Fruit fly (Drosophila melanogaster): Measurements from ENCODE around the gene CG10359.

The CG10359 gene

DNA sequence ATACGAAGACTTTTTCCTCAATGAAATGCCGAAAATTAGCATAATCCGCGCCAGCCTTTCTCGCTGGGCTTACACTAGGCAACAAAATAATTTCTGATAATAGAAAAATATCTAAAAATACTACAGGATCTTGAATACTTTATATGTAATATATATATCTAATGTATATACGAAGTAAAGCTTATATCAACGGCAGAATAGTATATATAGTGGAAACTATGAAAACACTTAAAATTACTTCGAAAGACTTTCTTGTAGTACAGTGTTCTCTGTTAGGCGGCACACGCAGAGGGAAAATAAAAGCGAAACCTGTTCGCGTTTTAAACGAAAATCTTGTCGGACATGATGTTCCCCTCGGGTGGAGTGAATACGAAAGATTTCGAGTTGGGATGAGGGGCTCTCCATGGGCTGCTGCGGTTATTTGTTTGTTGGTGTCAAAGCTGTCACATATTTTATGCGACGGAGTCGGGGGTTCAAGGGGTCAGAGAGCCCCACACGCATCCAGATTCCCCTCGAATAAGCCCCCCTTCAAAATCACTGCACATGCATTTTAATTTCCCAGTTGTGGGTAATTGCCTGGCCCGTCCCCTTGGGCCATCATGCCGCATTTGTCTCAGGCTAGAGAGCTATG is 22.2 kb downstream of the CG10359 start (continued):
- no peak for TF ChIP-seq dimm (GFP tag; IDR thresholded peaks at IDR 0.05)
- TF ChIP-seq Dbx (GFP tag; IDR thresholded peaks at IDR 0.05), result no peak
- TF ChIP-seq cad (GFP tag; optimal IDR thresholded peaks at IDR 0.05), result no peak
- TF ChIP-seq CG7839 (tag; optimal IDR thresholded peaks at IDR 0.05), result peak; percentile 75
- peak; percentile 57 for TF ChIP-seq CG7745 (tag; optimal IDR thresholded peaks at IDR 0.05)
- no peak for TF ChIP-seq toy (GFP tag; IDR thresholded peaks at IDR 0.05)
- TF ChIP-seq CG15073 (GFP tag; optimal IDR thresholded peaks at IDR 0.05), result no peak
- 0 out of 2 replicates have a peak, but pooled peaks have one; percentile 20 for TF ChIP-seq CG5953 (GFP tag; IDR thresholded peaks at IDR 0.05)
- TF ChIP-seq oc (tag; optimal IDR thresholded peaks at IDR 0.05), result peak; percentile 89
- no peak for TF ChIP-seq dm (GFP tag; optimal IDR thresholded peaks at IDR 0.05)
- peak; percentile 72 for TF ChIP-seq Ssrp (tag; optimal IDR thresholded peaks at IDR 0.05)
- no peak for TF ChIP-seq ERR (GFP tag; optimal IDR thresholded peaks at IDR 0.05)
- no peak for TF ChIP-seq otp (GFP tag; IDR thresholded peaks at IDR 0.05)
- no peak for TF ChIP-seq CG18599 (GFP tag; optimal IDR thresholded peaks at IDR 0.05)
- peak; percentile 92 for TF ChIP-seq CG2712 (tag; optimal IDR thresholded peaks at IDR 0.05)
- no peak for TF ChIP-seq ash1 (GFP tag; optimal IDR thresholded peaks at IDR 0.05)
- no peak for TF ChIP-seq Side (GFP tag; optimal IDR thresholded peaks at IDR 0.05)
- TF ChIP-seq inv (GFP tag; IDR thresholded peaks at IDR 0.05; ENCODE audit: partially characterized antibody), result no peak
- no peak for TF ChIP-seq MBD-R2 (GFP tag; IDR thresholded peaks at IDR 0.05)
- TF ChIP-seq B-H1 (GFP tag; IDR thresholded peaks at IDR 0.05), result no peak; the same call in 2 of the 3 replicates
- TF ChIP-seq CG1024 (GFP tag; IDR thresholded peaks at IDR 0.05), result peak; percentile 63; the same call in 1 of the 2 replicates
- TF ChIP-seq zfh1 (GFP tag; IDR thresholded peaks at IDR 0.05), result peak; percentile 82
- TF ChIP-seq esg (GFP tag; conservative IDR thresholded peaks at IDR 0.05), result peak; percentile 46; the same call in 1 of the 2 replicates
- no peak for TF ChIP-seq crp (GFP tag; optimal IDR thresholded peaks at IDR 0.05)
- TF ChIP-seq ssp (GFP tag; IDR thresholded peaks at IDR 0.05), result no peak
- TF ChIP-seq en (GFP tag; optimal IDR thresholded peaks at IDR 0.05), result no peak
- peak; percentile 2 for TF ChIP-seq pnt (GFP tag; optimal IDR thresholded peaks at IDR 0.05)
- TF ChIP-seq hkb (optimal IDR thresholded peaks at IDR 0.05), result no peak
- TF ChIP-seq hkb (GFP tag; IDR thresholded peaks at IDR 0.05), result peak; percentile 76
- 0 out of 2 replicates have a peak, but pooled peaks have one; percentile 26 for TF ChIP-seq chm (GFP tag; IDR thresholded peaks at IDR 0.05)
- no peak for TF ChIP-seq HLHmδ (GFP tag; optimal IDR thresholded peaks at IDR 0.05)
- peak; percentile 42 for TF ChIP-seq ewg (GFP tag; optimal IDR thresholded peaks at IDR 0.05)
- TF ChIP-seq CG4707 (GFP tag; optimal IDR thresholded peaks at IDR 0.05), result peak; percentile 62
- TF ChIP-seq salm (tag; optimal IDR thresholded peaks at IDR 0.05), result peak; percentile 62
- TF ChIP-seq CG9215 (GFP tag; IDR thresholded peaks at IDR 0.05), result no peak
- peak; percentile 83 for TF ChIP-seq gsb-n (tag; optimal IDR thresholded peaks at IDR 0.05)
- peak; percentile 60 for TF ChIP-seq ATbp (GFP tag; optimal IDR thresholded peaks at IDR 0.05)
- peak; percentile 57 for TF ChIP-seq Deaf1 (tag; optimal IDR thresholded peaks at IDR 0.05)
- TF ChIP-seq repo (GFP tag; optimal IDR thresholded peaks at IDR 0.05), result no peak
- TF ChIP-seq ato (GFP tag; IDR thresholded peaks at IDR 0.05; ENCODE audit: partially characterized antibody), result no peak
- TF ChIP-seq Fer1 (GFP tag; optimal IDR thresholded peaks at IDR 0.05), result no peak
- TF ChIP-seq CG1602 (GFP tag; optimal IDR thresholded peaks at IDR 0.05), result peak; percentile 7
- TF ChIP-seq kay (GFP tag; optimal IDR thresholded peaks at IDR 0.05), result no peak
- peak; percentile 59; the same call in 1 of the 2 replicates for TF ChIP-seq CG32532 (GFP tag; IDR thresholded peaks at IDR 0.05)
- no peak for TF ChIP-seq tna (GFP tag; IDR thresholded peaks at IDR 0.05; ENCODE audit: partially characterized antibody)
- TF ChIP-seq CG15269 (tag; optimal IDR thresholded peaks at IDR 0.05), result peak; percentile 67
- no peak for TF ChIP-seq zfh2 (GFP tag; optimal IDR thresholded peaks at IDR 0.05)
- peak; percentile 55 for TF ChIP-seq CG10431 (GFP tag; optimal IDR thresholded peaks at IDR 0.05)
- peak in 1 of 2 experiments; percentile 86 for TF ChIP-seq Eip74EF (GFP tag; optimal IDR thresholded peaks at IDR 0.05)
- TF ChIP-seq Hr78 (GFP tag; optimal IDR thresholded peaks at IDR 0.05), result peak in 1 of 2 experiments; percentile 70
